Worm (Caenorhabditis elegans) whole organism, early embryonic: ENCODE data around the gene chtl-1.

Source experiments
- B0310.2 ChIP-seq: sonication (generic microtip); optimal IDR thresholded peaks from 2 replicates; lab custom pipeline; 2016; ENCODE audit warnings: mild to moderate bottlenecking, missing genetic modification characterization, missing compliant biosample characterization
- F13C5.2 ChIP-seq: sonication (generic microtip); optimal IDR thresholded peaks from 2 replicates; lab custom pipeline; 2017; ENCODE audit warnings: mild to moderate bottlenecking, missing genetic modification characterization, inconsistent platforms, missing compliant biosample characterization
- aly-1 ChIP-seq: sonication (generic microtip); optimal IDR thresholded peaks from 2 replicates; lab custom pipeline; 2016; ENCODE audit warnings: missing genetic modification characterization, missing compliant biosample characterization
- ama-1 ChIP-seq: fragments of 150-350 bp; optimal IDR thresholded peaks from 2 replicates; lab custom pipeline; 2014
- ceh-13 ChIP-seq: fragments of 200-800 bp; sonication (Bioruptor generic); optimal IDR thresholded peaks from 2 replicates; lab custom pipeline; 2018; ENCODE audit warnings: mild to moderate bottlenecking, missing genetic modification characterization, missing compliant biosample characterization
- ceh-36 ChIP-seq: sonication (generic microtip); optimal IDR thresholded peaks from 2 replicates; lab custom pipeline; 2016; ENCODE audit warnings: missing genetic modification characterization, inconsistent platforms, missing compliant biosample characterization
- ets-7 ChIP-seq: sonication (generic microtip); optimal IDR thresholded peaks from 2 replicates; lab custom pipeline; 2016; ENCODE audit warnings: missing genotype, missing genetic modification characterization, missing compliant biosample characterization
- flt-1 ChIP-seq: fragments of 200-800 bp; sonication (Bioruptor generic); IDR thresholded peaks from 2 replicates; pipeline ENCODE4 v1.3.6; 2022; ENCODE audit warnings: missing genetic modification characterization, missing compliant biosample characterization
- hmbx-1 ChIP-seq: sonication (generic microtip); optimal IDR thresholded peaks from 2 replicates; lab custom pipeline; 2016; ENCODE audit warnings: mild to moderate bottlenecking, missing genetic modification characterization, missing compliant biosample characterization
- hmg-4 ChIP-seq: fragments of 200-800 bp; sonication (Bioruptor generic); optimal IDR thresholded peaks from 2 replicates; lab custom pipeline; 2018; ENCODE audit warnings: mild to moderate bottlenecking, missing genetic modification characterization, missing compliant biosample characterization
- hnd-1 ChIP-seq: sonication (generic microtip); optimal IDR thresholded peaks from 2 replicates; lab custom pipeline; 2016; ENCODE audit warnings: missing genetic modification characterization, missing compliant biosample characterization
- pes-1 ChIP-seq: fragments of 200-800 bp; sonication (Bioruptor generic); IDR thresholded peaks from 2 replicates; pipeline ENCODE4 v1.3.6; 2022; ENCODE audit warnings: missing genetic modification reagents, missing genetic modification characterization, missing compliant biosample characterization
- scrt-1 ChIP-seq: fragments of 200-800 bp; sonication (Bioruptor generic); IDR thresholded peaks from 2 replicates; pipeline ENCODE4 v1.3.6; 2022; ENCODE audit warnings: missing genetic modification characterization, missing compliant biosample characterization
- sea-1 ChIP-seq: fragments of 200-800 bp; sonication (Bioruptor generic); conservative IDR thresholded peaks from 2 replicates; pipeline ENCODE4 v1.3.6; 2022; ENCODE audit warnings: missing genetic modification characterization, missing compliant biosample characterization
- tbx-11 ChIP-seq: fragments of 200-800 bp; sonication (Bioruptor generic); IDR thresholded peaks from 2 replicates; pipeline ENCODE4 v1.3.6; 2022; ENCODE audit warnings: missing genetic modification characterization, missing compliant biosample characterization
- tbx-37 ChIP-seq: fragments of 200-800 bp; sonication (Bioruptor generic); conservative IDR thresholded peaks from 2 replicates; pipeline ENCODE4 v1.3.6; 2022; ENCODE audit warnings: missing genetic modification reagents, missing genetic modification characterization, missing compliant biosample characterization
- tra-4 ChIP-seq: sonication (generic microtip); optimal IDR thresholded peaks from 2 replicates; lab custom pipeline; 2017; ENCODE audit warnings: missing genetic modification characterization, missing compliant biosample characterization

The chtl-1 gene

DNA sequence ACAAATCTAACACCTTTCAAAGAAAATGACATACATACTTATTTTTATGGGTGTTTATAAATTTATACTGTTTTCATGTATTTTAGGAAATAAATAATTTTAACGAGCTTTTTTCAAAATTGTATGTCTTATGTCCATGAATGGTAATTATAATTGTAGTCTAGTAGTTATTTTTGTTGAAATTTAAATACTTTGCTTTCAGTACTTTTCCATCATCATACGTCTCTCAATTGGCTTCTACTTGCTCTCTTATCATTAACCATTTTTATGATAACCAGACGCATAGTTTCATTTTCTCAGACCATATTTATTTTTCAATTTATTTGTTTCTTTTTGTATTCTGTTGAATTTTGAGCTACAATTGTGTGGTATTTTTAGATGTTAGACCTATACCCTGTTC, 1.3 kb upstream of the chtl-1 start, which contains the start of gene F35C8.5:
F35C8.5 (plus strand) TSS at position 377 of the 400 bp plus-strand sequence.
- TF ChIP-seq hnd-1 (no peak), ama-1 (lab: Kevin White, UChicago) (no peak), hmbx-1 (tag; lab: Kevin White, UChicago) (no peak), ceh-13 (GFP tag; lab: Kevin White, UChicago) (no peak), aly-1 (tag; lab: Kevin White, UChicago) (no peak), scrt-1 (GFP tag; lab: Robert Waterston, UW) (no peak), sea-1 (GFP tag; lab: Robert Waterston, UW) (no peak), ets-7 (tag; lab: Kevin White, UChicago) (no peak), ceh-36 (tag; lab: Kevin White, UChicago) (no peak), pes-1 (GFP tag; lab: Robert Waterston, UW) (no peak), F13C5.2 (no peak), tra-4 (tag; lab: Kevin White, UChicago) (no peak), B0310.2 (no peak)

DNA sequence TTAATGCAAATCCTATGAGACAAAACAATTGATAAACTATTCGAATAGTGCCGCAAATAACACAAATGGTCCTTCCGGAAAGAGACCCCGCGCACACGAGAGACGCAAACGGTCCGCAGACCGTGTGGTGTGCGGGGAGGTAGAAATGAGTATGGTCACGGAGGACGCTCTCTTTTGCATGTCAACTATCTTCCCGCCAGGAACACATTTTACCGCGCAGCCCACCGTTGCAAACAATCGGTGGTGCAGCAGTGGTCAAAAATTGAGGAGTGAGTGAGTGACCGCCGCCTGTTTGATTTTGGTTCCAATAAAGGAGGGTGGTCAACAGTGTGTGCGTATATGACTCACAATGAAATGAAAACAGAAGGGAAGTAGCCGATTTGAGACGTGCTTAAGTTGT, 3.4 kb downstream of the chtl-1 start:
- peak; percentile 12 for TF ChIP-seq aly-1 (tag; lab: Kevin White, UChicago)
- TF ChIP-seq hnd-1: no peak
- peak; percentile 75 for TF ChIP-seq hmg-4 (GFP tag; lab: Kevin White, UChicago)

DNA sequence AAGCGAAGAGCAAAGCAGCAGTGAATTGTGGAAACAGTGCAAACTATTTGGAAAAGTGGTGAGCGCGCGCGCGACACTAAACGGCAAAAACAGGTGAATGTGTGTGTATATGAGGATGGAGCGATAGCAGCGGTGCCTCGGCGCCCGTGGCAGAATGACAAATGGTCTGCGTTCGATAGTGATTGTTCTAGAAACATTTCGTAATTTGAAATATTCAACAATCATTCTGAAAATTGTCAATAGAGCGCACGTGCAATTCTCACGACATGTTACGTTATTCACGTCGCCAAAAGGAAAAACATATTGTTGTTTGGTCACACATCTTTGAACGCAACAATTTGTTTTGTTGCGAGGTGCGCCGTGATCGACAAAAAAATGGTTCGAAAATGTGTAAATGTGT, 8.9 kb downstream of the chtl-1 start:
- TF ChIP-seq ama-1 (lab: Kevin White, UChicago) (no peak), ets-7 (tag; lab: Kevin White, UChicago) (no peak), tbx-37 (GFP tag; lab: Robert Waterston, UW) (no peak), ceh-13 (GFP tag; lab: Kevin White, UChicago) (no peak), scrt-1 (GFP tag; lab: Robert Waterston, UW) (no peak), F13C5.2 (no peak), flt-1 (GFP tag; lab: Robert Waterston, UW) (no peak), hnd-1 (no peak), pes-1 (GFP tag; lab: Robert Waterston, UW) (no peak), aly-1 (tag; lab: Kevin White, UChicago) (no peak), hmbx-1 (tag; lab: Kevin White, UChicago) (no peak), B0310.2 (no peak), tbx-11 (no peak), sea-1 (GFP tag; lab: Robert Waterston, UW) (no peak), tra-4 (tag; lab: Kevin White, UChicago) (no peak), hmg-4 (GFP tag; lab: Kevin White, UChicago) (no peak), ceh-36 (tag; lab: Kevin White, UChicago) (no peak)

DNA sequence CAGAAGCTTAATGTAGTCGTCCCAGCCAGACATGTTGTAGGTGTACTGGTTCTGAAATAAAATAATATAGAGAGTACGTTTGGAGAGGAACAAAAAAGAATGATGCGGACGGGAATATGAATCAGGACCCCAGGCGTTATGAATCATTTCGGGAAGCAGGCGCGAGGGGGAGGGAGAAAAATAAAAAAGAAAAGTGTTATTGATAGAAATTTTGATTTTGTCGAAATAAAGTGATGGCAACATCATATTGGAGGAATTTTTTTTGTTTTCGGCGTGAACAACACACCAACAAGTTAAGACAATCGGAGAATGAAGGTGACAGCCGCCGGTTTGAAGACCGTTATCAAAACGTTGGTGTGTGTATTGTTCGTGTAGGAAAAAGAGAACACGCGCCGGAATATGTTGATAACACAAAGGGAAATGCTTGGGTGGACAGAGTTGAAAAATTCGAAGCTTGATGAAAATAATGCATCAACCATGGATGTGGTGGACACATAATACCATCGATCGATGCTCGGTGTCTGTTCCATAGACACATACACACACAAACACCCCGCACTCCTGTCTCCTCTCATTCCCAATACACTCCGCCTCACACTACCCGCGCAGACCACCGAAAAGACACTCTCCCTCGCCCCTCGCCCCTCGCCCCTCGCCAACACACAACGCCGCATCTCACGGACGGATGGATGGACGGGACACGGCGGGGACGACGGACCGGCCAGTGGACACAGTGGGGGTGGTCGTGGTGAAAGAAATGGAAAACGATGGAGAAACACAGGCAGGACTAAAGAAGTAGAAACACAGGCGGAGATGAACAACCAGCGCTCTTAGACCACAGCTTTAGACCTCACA, 9.9 kb downstream of the chtl-1 start, which contains the start of gene pfn-2:
pfn-2 (minus strand) TSS at position 51 of the 855 bp plus-strand sequence.
- TF ChIP-seq sea-1 (GFP tag; lab: Robert Waterston, UW) (no peak), hmbx-1 (tag; lab: Kevin White, UChicago) (no peak), aly-1 (tag; lab: Kevin White, UChicago) (peak; percentile 15), ceh-13 (GFP tag; lab: Kevin White, UChicago) (peak; percentile 6), flt-1 (GFP tag; lab: Robert Waterston, UW) (0 out of 2 replicates have a peak, but pooled peaks have one; percentile 17), tbx-37 (GFP tag; lab: Robert Waterston, UW) (peak; percentile 52), tbx-11 (0 out of 2 replicates have a peak, but pooled peaks have one; percentile 9), hmg-4 (GFP tag; lab: Kevin White, UChicago) (peak; percentile 89), F13C5.2 (peak; percentile 40), scrt-1 (GFP tag; lab: Robert Waterston, UW) (no peak), hnd-1 (no peak)

DNA sequence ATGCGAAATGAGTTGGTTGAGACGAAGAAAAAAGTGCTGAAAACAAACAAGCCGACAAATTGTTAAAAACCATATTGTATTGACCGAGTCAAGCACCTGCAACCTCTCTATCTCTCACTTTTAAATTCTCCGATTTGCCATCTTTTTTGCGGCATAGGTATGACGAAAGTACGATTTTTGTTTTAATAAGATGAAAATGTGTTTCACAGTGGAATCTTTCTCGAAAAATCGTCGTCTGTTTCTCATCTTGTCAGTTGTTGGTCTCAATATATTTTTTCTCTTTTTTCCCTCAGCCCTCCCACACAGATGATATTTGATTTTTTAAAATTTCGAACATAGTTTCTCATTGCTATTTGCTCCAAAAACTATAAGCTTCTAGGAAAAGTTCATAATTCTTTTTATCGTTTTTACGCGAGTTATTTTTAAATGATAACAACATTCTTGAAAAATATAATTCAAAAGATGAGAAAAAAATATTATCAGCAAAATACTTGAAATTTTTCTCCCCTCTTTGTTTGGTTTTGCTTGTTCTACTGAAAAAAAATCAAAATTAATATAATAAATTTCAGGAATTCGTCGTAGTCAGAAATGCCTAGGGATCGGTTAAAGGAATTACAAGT, 15.5 kb downstream of the chtl-1 start, which contains the start of gene syx-3:
syx-3 (plus strand) TSS at position 570 of the 620 bp plus-strand sequence.
- TF ChIP-seq pes-1 (GFP tag; lab: Robert Waterston, UW) (no peak), ceh-36 (tag; lab: Kevin White, UChicago) (no peak), scrt-1 (GFP tag; lab: Robert Waterston, UW) (no peak), aly-1 (tag; lab: Kevin White, UChicago) (no peak), hmg-4 (GFP tag; lab: Kevin White, UChicago) (no peak), hmbx-1 (tag; lab: Kevin White, UChicago) (no peak), ceh-13 (GFP tag; lab: Kevin White, UChicago) (no peak)

DNA sequence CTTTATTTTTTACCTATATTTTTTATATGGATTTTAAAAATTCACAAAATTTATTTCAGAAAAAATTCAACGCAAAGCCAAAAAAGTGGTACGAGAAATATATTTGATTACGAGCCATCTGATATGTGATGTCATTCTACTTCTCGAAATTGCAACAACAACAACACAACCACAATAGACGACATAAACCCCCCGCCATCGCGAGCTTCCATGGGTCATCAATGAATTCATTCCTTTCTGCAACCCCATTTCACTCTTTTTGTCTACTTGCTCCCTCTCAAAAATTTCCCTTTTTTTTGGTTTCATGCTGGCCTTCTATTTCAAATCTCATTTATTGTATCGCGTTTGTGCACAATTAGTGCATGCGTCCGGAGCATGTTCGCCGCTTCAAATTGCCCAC, 16.3 kb downstream of the chtl-1 start:
- TF ChIP-seq sea-1 (GFP tag; lab: Robert Waterston, UW) (no peak), ceh-13 (GFP tag; lab: Kevin White, UChicago) (no peak), scrt-1 (GFP tag; lab: Robert Waterston, UW) (no peak), hmg-4 (GFP tag; lab: Kevin White, UChicago) (no peak), tra-4 (tag; lab: Kevin White, UChicago) (no peak), flt-1 (GFP tag; lab: Robert Waterston, UW) (no peak), tbx-37 (GFP tag; lab: Robert Waterston, UW) (no peak), pes-1 (GFP tag; lab: Robert Waterston, UW) (no peak), ama-1 (lab: Kevin White, UChicago) (no peak), hnd-1 (no peak), aly-1 (tag; lab: Kevin White, UChicago) (no peak), B0310.2 (no peak), tbx-11 (no peak), ets-7 (tag; lab: Kevin White, UChicago) (no peak)
